Fruit fly (Drosophila melanogaster): Measurements from ENCODE around the gene Elp1.
A peak's percentile ranks its signal among the peaks of the same experiment; 100 is the strongest.

The Elp1 gene

dm6 chr3R:11678016-11678415 lies 27.2 kb downstream of the Elp1 start, which contains the start of gene CG18476 (continued):
- TF ChIP-seq slbo (GFP tag; IDR thresholded peaks at IDR 0.05) = peak; percentile 95
- peak; percentile 96 for TF ChIP-seq unpg (GFP tag; optimal IDR thresholded peaks at IDR 0.05)
- no peak for TF ChIP-seq pros (GFP tag; optimal IDR thresholded peaks at IDR 0.05)
- TF ChIP-seq Hand (GFP tag; optimal IDR thresholded peaks at IDR 0.05) = peak; percentile 67
- peak; percentile 47 for TF ChIP-seq CG9797 (GFP tag; optimal IDR thresholded peaks at IDR 0.05)
- peak in 1 of 2 experiments; percentile 49 for TF ChIP-seq insv (GFP tag; optimal IDR thresholded peaks at IDR 0.05)
- no peak for TF ChIP-seq tio (GFP tag; optimal IDR thresholded peaks at IDR 0.05)
- TF ChIP-seq CG14667 (GFP tag; IDR thresholded peaks at IDR 0.05) = peak; percentile 88
- peak; percentile 94 for TF ChIP-seq zen (tag; optimal IDR thresholded peaks at IDR 0.05)
- peak; percentile 91 for TF ChIP-seq HHEX (GFP tag; optimal IDR thresholded peaks at IDR 0.05)
- TF ChIP-seq CG7556 (GFP tag; optimal IDR thresholded peaks at IDR 0.05) = peak; percentile 88
- peak; percentile 91 for TF ChIP-seq CG1233 (GFP tag; optimal IDR thresholded peaks at IDR 0.05)
- TF ChIP-seq dati (GFP tag; IDR thresholded peaks at IDR 0.05) = peak; percentile 35; the same call in 1 of the 2 replicates
- TF ChIP-seq CG9437 (GFP tag; optimal IDR thresholded peaks at IDR 0.05) = peak; percentile 82
- peak; percentile 61 for TF ChIP-seq CG7786 (GFP tag; optimal IDR thresholded peaks at IDR 0.05)
- TF ChIP-seq HmgZ (tag; optimal IDR thresholded peaks at IDR 0.05) = peak; percentile 92
- TF ChIP-seq dysf (GFP tag; IDR thresholded peaks at IDR 0.05) = peak; percentile 96
- peak; percentile 73 for TF ChIP-seq Taf1 (GFP tag; IDR thresholded peaks at IDR 0.05)
- TF ChIP-seq CG10543 (GFP tag; optimal IDR thresholded peaks at IDR 0.05) = peak; percentile 66
- peak; percentile 80 for TF ChIP-seq CG6765 (GFP tag; optimal IDR thresholded peaks at IDR 0.05)
- peak; percentile 84 for TF ChIP-seq CG17385 (GFP tag; optimal IDR thresholded peaks at IDR 0.05)
- TF ChIP-seq luna (GFP tag; optimal IDR thresholded peaks at IDR 0.05) = peak; percentile 4
- no peak for TF ChIP-seq hkb (optimal IDR thresholded peaks at IDR 0.05)
- peak; percentile 94 for TF ChIP-seq hkb (GFP tag; IDR thresholded peaks at IDR 0.05)
- peak; percentile 82 for TF ChIP-seq CG18619 (GFP tag; optimal IDR thresholded peaks at IDR 0.05)
- peak; percentile 25 for TF ChIP-seq wek (GFP tag; optimal IDR thresholded peaks at IDR 0.05)
- no peak for TF ChIP-seq CG42726 (GFP tag; IDR thresholded peaks at IDR 0.05; ENCODE audit: partially characterized antibody)
- peak in 1 of 2 experiments; percentile 89 for TF ChIP-seq Eip74EF (GFP tag; optimal IDR thresholded peaks at IDR 0.05)
- TF ChIP-seq seq (GFP tag; IDR thresholded peaks at IDR 0.05) = peak; percentile 89
- TF ChIP-seq CrebB (tag; optimal IDR thresholded peaks at IDR 0.05) = peak; percentile 76
- peak; percentile 75 for TF ChIP-seq jigr1 (GFP tag; IDR thresholded peaks at IDR 0.05)
- peak; percentile 90 for TF ChIP-seq nerfin-1 (tag; optimal IDR thresholded peaks at IDR 0.05)
- TF ChIP-seq bab2 (GFP tag; optimal IDR thresholded peaks at IDR 0.05) = peak; percentile 76
- TF ChIP-seq fd96Cb (tag; optimal IDR thresholded peaks at IDR 0.05) = peak; percentile 93
- TF ChIP-seq Jarid2 (GFP tag; optimal IDR thresholded peaks at IDR 0.05) = peak; percentile 29
- TF ChIP-seq Oli (tag; optimal IDR thresholded peaks at IDR 0.05) = peak; percentile 91
- TF ChIP-seq D19B (GFP tag; optimal IDR thresholded peaks at IDR 0.05) = peak; percentile 75
- peak; percentile 90 for TF ChIP-seq Ets65A (GFP tag)
- peak; percentile 91 for TF ChIP-seq Hsf (GFP tag; optimal IDR thresholded peaks at IDR 0.05)
- peak; percentile 80 for TF ChIP-seq CG3407 (GFP tag; optimal IDR thresholded peaks at IDR 0.05)
- TF ChIP-seq Dip3 (GFP tag; optimal IDR thresholded peaks at IDR 0.05) = peak; percentile 58
- TF ChIP-seq pfk (GFP tag; optimal IDR thresholded peaks at IDR 0.05) = no peak
- TF ChIP-seq stwl (tag; optimal IDR thresholded peaks at IDR 0.05) = peak; percentile 68
- peak; percentile 91 for TF ChIP-seq CG9727 (GFP tag; optimal IDR thresholded peaks at IDR 0.05)
- TF ChIP-seq pum (GFP tag; optimal IDR thresholded peaks at IDR 0.05) = peak; percentile 71
- TF ChIP-seq sug (tag; optimal IDR thresholded peaks at IDR 0.05) = peak; percentile 85
- peak; percentile 95 for TF ChIP-seq Ptx1 (GFP tag; IDR thresholded peaks at IDR 0.05)
- peak; percentile 78 for TF ChIP-seq CG8290 (GFP tag; optimal IDR thresholded peaks at IDR 0.05)
- peak in 1 of 2 experiments; percentile 63 for TF ChIP-seq CG8290 (tag; optimal IDR thresholded peaks at IDR 0.05)
- peak; percentile 61 for TF ChIP-seq CG9609 (GFP tag; optimal IDR thresholded peaks at IDR 0.05)
- peak; percentile 69 for TF ChIP-seq CG11560 (tag; IDR thresholded peaks at IDR 0.05)
